Worm (Caenorhabditis elegans) whole organism, L4 larva: ENCODE results near the gene F22F4.4.

Experiments used
- dmd-6 ChIP-seq: fragments of 200-800 bp; sonication (Bioruptor generic); IDR thresholded peaks from 2 replicates; pipeline ENCODE4 v1.3.6; 2022; ENCODE audit warnings: missing genetic modification reagents, missing genetic modification characterization, missing compliant biosample characterization
- dpl-1 ChIP-seq: fragments of 150-350 bp; optimal IDR thresholded peaks from 2 replicates; lab custom pipeline; 2014; ENCODE audit warnings: missing biosample characterization, missing genetic modification reagents, missing genetic modification characterization
- mep-1 ChIP-seq: fragments of 150-350 bp; sonication (generic microtip); optimal IDR thresholded peaks from 3 replicates; lab custom pipeline; 2014; ENCODE audit warnings: missing biosample characterization, missing genetic modification characterization
- nhr-41 ChIP-seq: fragments of 200-800 bp; sonication (Bioruptor generic); IDR thresholded peaks from 2 replicates; pipeline ENCODE4 v1.3.6; 2022; ENCODE audit warnings: missing genetic modification reagents, missing genetic modification characterization, missing compliant biosample characterization

DNA sequence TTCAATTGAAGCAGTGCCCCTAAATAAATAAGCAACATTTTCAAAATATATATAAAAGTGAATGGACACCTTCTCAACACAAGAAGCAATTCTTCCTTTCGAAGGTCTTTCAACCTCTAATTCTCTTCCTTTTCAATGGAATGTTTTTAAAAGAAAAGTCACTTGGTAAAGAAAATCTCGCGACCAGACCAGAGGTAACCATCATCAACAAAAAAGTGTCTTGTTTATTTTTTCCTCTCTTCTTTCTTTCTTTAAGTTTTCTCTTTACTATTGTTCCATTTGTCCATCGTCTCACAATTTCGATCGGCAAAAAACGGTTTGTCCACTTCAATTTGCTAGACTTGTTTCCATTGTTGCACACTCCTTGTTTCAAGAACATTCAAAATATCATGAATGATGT is 13.8 kb upstream of the F22F4.4 start, which contains the start of gene C09B8.8:
- TF ChIP-seq mep-1 (tag; lab: Kevin White, UChicago), result no peak
- no peak for TF ChIP-seq dmd-6
- no peak for TF ChIP-seq dpl-1
- TF ChIP-seq nhr-41 (GFP tag; lab: Robert Waterston, UW), result no peak
